Fruit fly (Drosophila melanogaster) whole organism, embryonic: Measurements from ENCODE around the gene CG10252.

Experiments used
- Atf6 ChIP-seq: fragments of 200-800 bp; sonication (Bioruptor generic); IDR thresholded peaks from 2 replicates; pipeline ENCODE4 v1.3.6; 2022; ENCODE audit warnings: missing biosample characterization, missing genetic modification characterization
- CG1024 ChIP-seq: fragments of 200-800 bp; sonication (Bioruptor generic); IDR thresholded peaks from 2 replicates; pipeline ENCODE4 v1.3.6; 2022; ENCODE audit warnings: missing biosample characterization, missing genetic modification characterization
- CG10431 ChIP-seq: fragments of 200-800 bp; sonication (Bioruptor generic); optimal IDR thresholded peaks from 3 replicates; lab custom pipeline; 2018; ENCODE audit warnings: missing biosample characterization, mild to moderate bottlenecking, missing genetic modification characterization
- CG10654 ChIP-seq: fragments of 200-800 bp; sonication (Bioruptor generic); optimal IDR thresholded peaks from 2 replicates; lab custom pipeline; 2016; ENCODE audit warnings: missing biosample characterization, missing genetic modification characterization
- CG10959 ChIP-seq: fragments of 200-800 bp; sonication (Bioruptor generic); IDR thresholded peaks from 2 replicates; pipeline ENCODE4 v1.3.6; 2022; ENCODE audit warnings: missing biosample characterization, missing genetic modification characterization
- CG11456 ChIP-seq: fragments of 200-800 bp; sonication (Bioruptor generic); IDR thresholded peaks from 3 replicates; pipeline ENCODE4 v1.3.6; 2022; ENCODE audit warnings: missing biosample characterization, missing genetic modification characterization
- CG12769 ChIP-seq: fragments of 200-800 bp; sonication (Bioruptor generic); optimal IDR thresholded peaks from 2 replicates; lab custom pipeline; 2019; ENCODE audit warnings: missing biosample characterization, mild to moderate bottlenecking, missing genetic modification characterization, moderate library complexity
- CG1529 ChIP-seq: fragments of 200-800 bp; sonication (Bioruptor generic); optimal IDR thresholded peaks from 3 replicates; lab custom pipeline; 2018; ENCODE audit warnings: missing biosample characterization, missing genetic modification characterization
- CG15479 ChIP-seq: fragments of 200-800 bp; sonication (Bioruptor generic); optimal IDR thresholded peaks from 3 replicates; lab custom pipeline; 2019; ENCODE audit warnings: missing biosample characterization, mild to moderate bottlenecking, missing genetic modification characterization, moderate library complexity
- CG1603 ChIP-seq: fragments of 200-800 bp; sonication (Bioruptor generic); optimal IDR thresholded peaks from 2 replicates; lab custom pipeline; 2019; ENCODE audit warnings: missing biosample characterization, mild to moderate bottlenecking, missing genetic modification characterization, moderate library complexity
- CG17361 ChIP-seq: fragments of 200-800 bp; sonication (Bioruptor generic); IDR thresholded peaks from 3 replicates; pipeline ENCODE4 v1.3.6; 2022; ENCODE audit warnings: missing biosample characterization, missing genetic modification characterization
- CG31441 ChIP-seq: fragments of 200-800 bp; sonication (Bioruptor generic); IDR thresholded peaks from 2 replicates; pipeline ENCODE4 v1.3.6; 2022; ENCODE audit warnings: missing biosample characterization, missing genetic modification characterization
- CG3281 ChIP-seq: fragments of 200-800 bp; sonication (Bioruptor generic); optimal IDR thresholded peaks from 3 replicates; lab custom pipeline; 2017; ENCODE audit warnings: missing biosample characterization, mild to moderate bottlenecking, missing genetic modification characterization
- CG34422 ChIP-seq: fragments of 200-800 bp; sonication (Bioruptor generic); IDR thresholded peaks from 3 replicates; pipeline ENCODE4 v1.3.6; 2022; ENCODE audit warnings: missing biosample characterization, missing genetic modification characterization
- CG6765 ChIP-seq: fragments of 200-800 bp; sonication (Bioruptor generic); optimal IDR thresholded peaks from 3 replicates; lab custom pipeline; 2017; ENCODE audit warnings: missing biosample characterization, mild to moderate bottlenecking, missing genetic modification characterization
- CG8089 ChIP-seq: fragments of 200-800 bp; sonication (Bioruptor generic); optimal IDR thresholded peaks from 3 replicates; lab custom pipeline; 2016; ENCODE audit warnings: missing biosample characterization, missing genetic modification characterization
- CG8281 ChIP-seq: fragments of 200-800 bp; sonication (Bioruptor generic); optimal IDR thresholded peaks from 2 replicates; lab custom pipeline; 2018; ENCODE audit warnings: missing biosample characterization, mild to moderate bottlenecking, missing genetic modification characterization, moderate library complexity
- CG9932 ChIP-seq: fragments of 200-800 bp; sonication (Bioruptor generic); IDR thresholded peaks from 2 replicates; pipeline ENCODE4 v1.3.6; 2022; ENCODE audit warnings: missing biosample characterization, missing genetic modification characterization
- Doc3 ChIP-seq: fragments of 200-800 bp; sonication (Bioruptor generic); IDR thresholded peaks from 3 replicates; pipeline ENCODE4 v1.3.6; 2022; ENCODE audit warnings: missing biosample characterization, missing genetic modification characterization; ENCODE audit not compliant: partially characterized antibody
- E2f1 ChIP-seq: fragments of 200-800 bp; sonication (Bioruptor generic); IDR thresholded peaks from 2 replicates; pipeline ENCODE4 v1.3.6; 2022; ENCODE audit warnings: missing biosample characterization, missing genetic modification characterization
- H15 ChIP-seq: fragments of 200-800 bp; sonication (Bioruptor generic); IDR thresholded peaks from 3 replicates; pipeline ENCODE4 v1.3.6; 2022; ENCODE audit warnings: missing biosample characterization, missing genetic modification characterization
- H2.0 ChIP-seq: fragments of 200-800 bp; sonication (Bioruptor generic); IDR thresholded peaks from 2 replicates; pipeline ENCODE4 v1.3.6; 2022; ENCODE audit warnings: missing biosample characterization, missing genetic modification characterization
- HLH4C ChIP-seq: fragments of 200-800 bp; sonication (Bioruptor generic); IDR thresholded peaks from 3 replicates; pipeline ENCODE4 v1.3.6; 2022; ENCODE audit warnings: missing biosample characterization, missing genetic modification characterization; ENCODE audit not compliant: partially characterized antibody
- Hand ChIP-seq: fragments of 200-800 bp; sonication (Bioruptor generic); optimal IDR thresholded peaks from 2 replicates; lab custom pipeline; 2017; ENCODE audit warnings: mild to moderate bottlenecking, missing biosample characterization, missing genetic modification reagents, missing genetic modification characterization
- Hr39 ChIP-seq: fragments of >200 bp; optimal IDR thresholded peaks from 2 replicates; lab custom pipeline; 2017
- Med ChIP-seq: fragments of 200-800 bp; sonication (Bioruptor generic); peaks from one replicate; lab custom pipeline; 2016; ENCODE audit warnings: missing biosample characterization, missing genetic modification characterization, mild to moderate bottlenecking, inconsistent platforms, moderate library complexity
- NC2β ChIP-seq: fragments of 200-800 bp; sonication (Bioruptor generic); optimal IDR thresholded peaks from 2 replicates; lab custom pipeline; 2016; ENCODE audit warnings: missing biosample characterization, missing genetic modification characterization
- Optix ChIP-seq: fragments of 200-800 bp; sonication (Bioruptor generic); IDR thresholded peaks from 3 replicates; pipeline ENCODE4 v1.3.6; 2022; ENCODE audit warnings: missing biosample characterization, missing genetic modification characterization
- PHDP ChIP-seq: fragments of 200-800 bp; sonication (Bioruptor generic); optimal IDR thresholded peaks from 3 replicates; lab custom pipeline; 2018; ENCODE audit warnings: missing biosample characterization, mild to moderate bottlenecking, missing genetic modification characterization, moderate library complexity
- Taf1 ChIP-seq: fragments of 200-800 bp; sonication (Bioruptor generic); IDR thresholded peaks from 2 replicates; pipeline ENCODE4 v1.3.6; 2022; ENCODE audit warnings: missing biosample characterization, missing genetic modification characterization
- Tbp ChIP-seq: fragments of >200 bp; optimal IDR thresholded peaks from 2 replicates; lab custom pipeline; 2018; ENCODE audit warnings: missing biosample characterization, missing genetic modification characterization
- al ChIP-seq: fragments of 200-800 bp; sonication (Bioruptor generic); IDR thresholded peaks from 2 replicates; pipeline ENCODE4 v1.3.6; 2022; ENCODE audit warnings: missing biosample characterization, missing genetic modification characterization
- amos ChIP-seq: fragments of 200-800 bp; sonication (Bioruptor generic); IDR thresholded peaks from 2 replicates; pipeline ENCODE4 v1.3.6; 2022; ENCODE audit warnings: missing biosample characterization, missing genetic modification characterization; ENCODE audit not compliant: partially characterized antibody
- bbx ChIP-seq: fragments of 200-800 bp; sonication (Bioruptor generic); IDR thresholded peaks from 2 replicates; pipeline ENCODE4 v1.3.6; 2022; ENCODE audit warnings: missing biosample characterization, missing genetic modification characterization; ENCODE audit not compliant: partially characterized antibody
- cg ChIP-seq: fragments of 200-800 bp; sonication (Bioruptor generic); optimal IDR thresholded peaks from 3 replicates; lab custom pipeline; 2019; ENCODE audit warnings: missing biosample characterization, mild to moderate bottlenecking, missing genetic modification characterization, moderate library complexity
- ci ChIP-seq: fragments of 200-800 bp; sonication (Bioruptor generic); IDR thresholded peaks from 3 replicates; pipeline ENCODE4 v1.3.6; 2022; ENCODE audit warnings: missing biosample characterization, missing genetic modification characterization
- dati ChIP-seq: fragments of 200-800 bp; sonication (Bioruptor generic); IDR thresholded peaks from 2 replicates; pipeline ENCODE4 v1.3.6; 2022; ENCODE audit warnings: missing biosample characterization, missing genetic modification characterization
- emc ChIP-seq: fragments of 200-800 bp; sonication (Bioruptor generic); optimal IDR thresholded peaks from 2 replicates; lab custom pipeline; 2016; ENCODE audit warnings: missing biosample characterization, missing genetic modification characterization
- hth ChIP-seq: fragments of >200 bp; optimal IDR thresholded peaks from 2 replicates; lab custom pipeline; 2017; ENCODE audit warnings: inconsistent platforms
- jigr1 ChIP-seq: fragments of 200-800 bp; sonication (Bioruptor generic); IDR thresholded peaks from 3 replicates; pipeline ENCODE4 v1.3.6; 2022; ENCODE audit warnings: missing biosample characterization, missing genetic modification characterization
- ken ChIP-seq: fragments of 200-800 bp; sonication (Bioruptor generic); IDR thresholded peaks from 3 replicates; pipeline ENCODE4 v1.3.6; 2022; ENCODE audit warnings: missing biosample characterization, missing genetic modification characterization
- mirr ChIP-seq: fragments of 200-800 bp; sonication (Bioruptor generic); optimal IDR thresholded peaks from 3 replicates; lab custom pipeline; 2018; ENCODE audit warnings: missing biosample characterization, mild to moderate bottlenecking, missing genetic modification characterization
- nerfin-1 ChIP-seq: fragments of 200-800 bp; sonication (Bioruptor generic); optimal IDR thresholded peaks from 3 replicates; lab custom pipeline; 2019; ENCODE audit warnings: missing biosample characterization, mild to moderate bottlenecking, missing genetic modification characterization, moderate library complexity
- nerfin-2 ChIP-seq: fragments of 200-800 bp; sonication (Bioruptor generic); IDR thresholded peaks from 2 replicates; pipeline ENCODE4 v1.3.6; 2022; ENCODE audit warnings: missing biosample characterization, missing genetic modification characterization; ENCODE audit not compliant: partially characterized antibody
- oc ChIP-seq: fragments of 200-800 bp; sonication (Bioruptor generic); optimal IDR thresholded peaks from 2 replicates; lab custom pipeline; 2018; ENCODE audit warnings: missing biosample characterization, mild to moderate bottlenecking, missing genetic modification characterization, moderate library complexity
- ranshi ChIP-seq: fragments of 200-800 bp; sonication (Bioruptor generic); IDR thresholded peaks from 2 replicates; pipeline ENCODE4 v1.3.6; 2022; ENCODE audit warnings: missing biosample characterization, missing genetic modification characterization
- ssp ChIP-seq: fragments of 200-800 bp; sonication (Bioruptor generic); IDR thresholded peaks from 2 replicates; pipeline ENCODE4 v1.3.6; 2022; ENCODE audit warnings: missing biosample characterization, missing genetic modification characterization
- sug ChIP-seq: fragments of 200-800 bp; optimal IDR thresholded peaks from 2 replicates; lab custom pipeline; 2019; ENCODE audit warnings: missing biosample characterization, mild to moderate bottlenecking, missing genetic modification characterization, moderate library complexity
- tin ChIP-seq: fragments of 200-800 bp; sonication (Bioruptor generic); optimal IDR thresholded peaks from 3 replicates; lab custom pipeline; 2016; ENCODE audit warnings: missing biosample characterization, missing genetic modification characterization
- tll ChIP-seq, 2 experiments: fragments of 200-800 bp in 1 of 2; fragments of >200 bp in 1 of 2; sonication (Bioruptor generic) in 1 of 2; optimal IDR thresholded peaks; 2 replicates each; lab custom pipeline; 2017 to 2019; ENCODE audit warnings: missing biosample characterization in 2 of 2, missing genetic modification characterization in 2 of 2, mild to moderate bottlenecking in 1 of 2, moderate library complexity in 1 of 2

The CG10252 gene

DNA sequence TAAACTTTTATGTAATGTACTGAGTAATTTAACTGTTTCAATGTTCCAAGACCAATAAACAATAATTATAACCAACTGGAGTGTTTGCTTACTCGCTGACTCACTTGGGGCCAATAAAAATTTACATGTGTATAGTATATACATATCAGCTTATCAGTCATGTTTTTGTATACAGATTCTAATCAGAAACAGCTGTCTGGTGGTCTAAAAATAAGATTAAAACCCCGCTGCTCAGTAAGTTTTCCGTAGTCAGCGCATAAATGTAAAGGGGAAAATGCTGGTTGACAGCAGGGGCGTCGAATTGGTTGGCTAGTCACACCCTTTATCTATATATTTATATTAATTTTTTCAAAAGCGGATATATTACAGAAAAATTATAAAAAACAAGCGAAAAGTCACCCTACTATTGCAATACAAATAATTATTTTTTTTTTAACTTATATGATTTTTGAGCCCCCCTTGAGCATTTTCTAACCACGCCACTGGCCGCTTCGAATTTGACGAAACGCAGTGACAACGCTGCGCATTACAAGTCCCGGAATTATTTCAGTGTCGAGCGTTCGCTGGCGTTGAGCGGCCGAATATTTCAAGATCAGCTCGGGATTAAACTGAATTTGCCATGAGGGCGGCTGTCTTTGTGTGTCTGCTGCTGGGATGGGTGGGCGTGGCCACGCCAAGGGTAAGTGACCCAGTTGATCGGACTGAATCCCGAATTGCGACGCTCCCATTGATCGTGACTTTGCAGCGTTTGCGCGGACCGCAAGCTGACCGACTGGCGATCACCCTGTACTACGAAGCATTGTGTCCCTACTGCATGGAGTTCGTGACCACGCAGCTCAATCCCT lies 17.5 kb downstream of the CG10252 start, which contains the start of gene GILT2 (continued):
- TF ChIP-seq ci (GFP tag; lab: Robert Waterston, UW) (peak; percentile 94), CG1603 (tag; lab: Kevin White, UChicago) (no peak), CG10431 (peak; percentile 84), hth (lab: Kevin White, UChicago) (no peak), CG1529 (GFP tag; lab: Kevin White, UChicago) (peak; percentile 87), CG9932 (GFP tag; lab: Robert Waterston, UW) (peak; percentile 83), Hr39 (lab: Kevin White, UChicago) (no peak), E2f1 (peak; percentile 88), emc (GFP tag; lab: Kevin White, UChicago) (no peak), ranshi (GFP tag; lab: Robert Waterston, UW) (peak; percentile 94), CG34422 (GFP tag; lab: Robert Waterston, UW) (peak; percentile 91), amos (no peak), CG12769 (tag; lab: Kevin White, UChicago) (no peak), ken (GFP tag; lab: Robert Waterston, UW) (peak; percentile 89), NC2β (GFP tag; lab: Kevin White, UChicago) (peak; percentile 9), CG8281 (peak; percentile 78), Hand (GFP tag; lab: Kevin White, UChicago) (peak; percentile 88), jigr1 (peak; percentile 57; the same call in 2 of the 3 replicates), CG15479 (GFP tag; lab: Kevin White, UChicago) (no peak), CG6765 (GFP tag; lab: Kevin White, UChicago) (peak; percentile 88), mirr (GFP tag; lab: Kevin White, UChicago) (peak; percentile 3), CG31441 (GFP tag; lab: Robert Waterston, UW) (peak; percentile 97), nerfin-1 (tag; lab: Kevin White, UChicago) (peak; percentile 90), tin (GFP tag; lab: Kevin White, UChicago) (peak; percentile 89), bbx (GFP tag; lab: Robert Waterston, UW) (no peak), CG8089 (GFP tag; lab: Kevin White, UChicago) (no peak), Doc3 (GFP tag; lab: Robert Waterston, UW) (no peak), nerfin-2 (no peak), CG1024 (GFP tag; lab: Robert Waterston, UW) (peak; percentile 73), Tbp (GFP tag; lab: Kevin White, UChicago) (no peak), Atf6 (GFP tag; lab: Robert Waterston, UW) (peak; percentile 96), al (GFP tag; lab: Robert Waterston, UW) (peak; percentile 74), CG3281 (GFP tag; lab: Kevin White, UChicago) (peak; percentile 94), H15 (GFP tag; lab: Robert Waterston, UW) (peak; percentile 86), PHDP (tag; lab: Kevin White, UChicago) (peak; percentile 96), Optix (GFP tag; lab: Robert Waterston, UW) (peak; percentile 90), HLH4C (GFP tag; lab: Robert Waterston, UW) (no peak), CG17361 (GFP tag; lab: Robert Waterston, UW) (peak; percentile 96), sug (tag; lab: Kevin White, UChicago) (peak; percentile 88), CG11456 (peak; percentile 85), tll (GFP tag; optimal IDR thresholded peaks at IDR 0.05; lab: Kevin White, UChicago) (peak in 1 of 2 experiments; percentile 12), ssp (GFP tag; lab: Robert Waterston, UW) (peak; percentile 81), cg (GFP tag; lab: Kevin White, UChicago) (no peak), Med (GFP tag; lab: Kevin White, UChicago) (peak; percentile 90), oc (tag; lab: Kevin White, UChicago) (peak; percentile 91), H2.0 (GFP tag; lab: Robert Waterston, UW) (peak; percentile 87), Taf1 (peak; percentile 72), CG10959 (GFP tag; lab: Robert Waterston, UW) (peak; percentile 89), dati (GFP tag; lab: Robert Waterston, UW) (peak; percentile 79), CG10654 (GFP tag; lab: Kevin White, UChicago) (peak; percentile 78)
